Worm (Caenorhabditis elegans): ENCODE data around the gene btb-19.

DNA sequence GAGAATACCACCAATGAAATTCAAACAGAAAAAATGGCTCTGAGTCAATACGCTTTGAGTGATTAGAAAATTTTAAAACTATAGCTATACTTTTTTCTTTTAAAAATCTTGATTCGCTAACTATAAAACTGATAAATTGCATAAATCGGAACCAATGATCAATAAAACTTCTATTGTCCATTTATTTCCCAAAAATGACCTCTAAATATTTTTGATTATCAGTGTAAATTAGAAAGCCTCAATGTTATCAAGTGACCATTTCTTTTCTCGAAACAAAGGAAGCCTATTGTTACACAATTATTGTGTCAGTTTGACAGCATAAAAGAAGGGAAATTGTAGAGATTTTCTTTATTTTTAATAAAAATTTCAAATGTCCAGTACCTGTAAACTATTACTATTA is 21.8 kb downstream of the btb-19 start, which contains the start of gene K10H10.4:
- TF ChIP-seq F13H6.1 (tag; optimal IDR thresholded peaks at IDR 0.05) (no peak), dmd-4 (tag; optimal IDR thresholded peaks at IDR 0.05) (no peak), nhr-237 (tag; optimal IDR thresholded peaks at IDR 0.05) (no peak), skn-1 (tag; optimal IDR thresholded peaks at IDR 0.05) (no peak), nhr-11 (tag; optimal IDR thresholded peaks at IDR 0.05) (no peak), nhr-25 (tag; optimal IDR thresholded peaks at IDR 0.05) (no peak), lsy-2 (tag; optimal IDR thresholded peaks at IDR 0.05) (no peak)
